Worm (Caenorhabditis elegans): ENCODE results near the gene ptr-20.
"Not testable (repeated sequence)": the region's sequence is repeated elsewhere in the genome, so short reads cannot be mapped to it uniquely, and the experiment has no call there.

DNA sequence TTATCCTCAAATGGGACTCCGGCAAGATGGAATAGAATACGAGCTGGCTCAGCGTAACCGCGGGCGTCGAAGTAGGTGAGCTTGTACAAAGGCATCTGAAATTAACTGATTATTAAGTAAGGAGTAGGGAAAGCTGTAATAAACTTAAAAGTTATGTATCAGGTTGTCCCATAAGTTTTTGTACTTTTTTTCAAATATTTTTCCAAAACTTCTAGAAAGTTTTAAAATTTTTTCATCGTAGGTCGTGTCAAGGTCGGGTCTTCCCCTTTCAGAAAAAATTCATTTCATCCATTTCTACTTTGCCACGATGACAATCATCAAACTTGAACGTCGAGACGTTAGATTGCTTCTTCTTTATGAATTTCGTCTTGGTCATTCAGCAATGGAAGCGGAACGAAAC, 13.8 kb downstream of the ptr-20 start, which contains the start of gene gst-39:
- TF ChIP-seq dmd-8 (GFP tag; IDR thresholded peaks at IDR 0.05); pha-4 (GFP tag; IDR thresholded peaks at IDR 0.05); pha-4 (tag; optimal IDR thresholded peaks at IDR 0.05); egl-27 (tag; optimal IDR thresholded peaks at IDR 0.05); hlh-30 (tag; optimal IDR thresholded peaks at IDR 0.05; ENCODE audit: insufficient read depth); daf-8 (GFP tag; IDR thresholded peaks at IDR 0.05); mxl-3 (GFP tag; optimal IDR thresholded peaks at IDR 0.05); fkh-10 (GFP tag; optimal IDR thresholded peaks at IDR 0.05); unc-62 (GFP tag; optimal IDR thresholded peaks at IDR 0.05 in 1 of 2); unc-62 (tag; optimal IDR thresholded peaks at IDR 0.05): not testable (repeated sequence)

Data from whole organism, L4 larva.